Worm (Caenorhabditis elegans) whole organism, L4/young adult: ENCODE measurements around the gene nucb-1.

Source experiments
- W03F9.2 ChIP-seq: fragments of 150-350 bp; optimal IDR thresholded peaks from 2 replicates; lab custom pipeline; 2014; ENCODE audit warnings: missing biosample characterization, missing genetic modification characterization
- him-1 ChIP-seq: sonication (generic microtip); optimal IDR thresholded peaks from 2 replicates; lab custom pipeline; 2016; ENCODE audit warnings: missing genotype, missing genetic modification reagents, missing genetic modification characterization, missing compliant biosample characterization

DNA sequence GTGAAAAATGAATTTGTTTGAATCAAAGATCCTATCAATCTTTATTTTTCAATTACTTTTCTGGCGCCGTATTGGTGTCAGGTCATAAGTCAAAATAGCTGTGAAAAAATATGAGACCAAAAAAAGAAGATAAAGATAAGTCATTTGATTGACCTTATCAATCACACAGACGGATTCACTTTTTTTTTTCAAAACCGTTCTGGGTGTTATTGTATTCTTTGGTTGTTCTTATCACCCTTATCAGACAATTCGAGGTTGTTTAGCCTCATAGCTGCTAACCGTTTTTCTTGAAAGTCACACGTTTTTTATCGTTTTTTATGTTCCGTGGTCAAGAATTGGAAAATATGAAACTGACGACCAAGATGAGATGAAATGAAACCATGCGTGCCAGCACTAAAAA, 29.0 kb upstream of the nucb-1 start:
- TF ChIP-seq W03F9.2: no peak
- TF ChIP-seq him-1 (tag; lab: Kevin White, UChicago): no peak
